Worm (Caenorhabditis elegans) whole organism, L2 larva: ENCODE results near the gene Y54G2A.40.

Experiments
- F13H6.1 ChIP-seq: sonication (generic microtip); optimal IDR thresholded peaks from 2 replicates; lab custom pipeline; 2016; ENCODE audit warnings: missing genetic modification characterization, missing compliant biosample characterization
- R02D3.7 ChIP-seq: fragments of 150-350 bp; optimal IDR thresholded peaks from 2 replicates; lab custom pipeline; 2014; ENCODE audit warnings: missing biosample characterization, missing genetic modification characterization
- Y55F3AM.14 ChIP-seq: fragments of 200-800 bp; sonication (Bioruptor generic); optimal IDR thresholded peaks from 2 replicates; lab custom pipeline; 2018; ENCODE audit warnings: mild to moderate bottlenecking, missing genetic modification characterization, missing compliant biosample characterization
- ZK546.5 ChIP-seq: sonication (generic microtip); optimal IDR thresholded peaks from 2 replicates; lab custom pipeline; 2017; ENCODE audit warnings: missing biosample characterization, missing genetic modification characterization
- ama-1 ChIP-seq: fragments of 150-350 bp; optimal IDR thresholded peaks from 2 replicates; lab custom pipeline; 2018; ENCODE audit warnings: inconsistent platforms
- ceh-16 ChIP-seq: fragments of 150-350 bp; optimal IDR thresholded peaks from 2 replicates; lab custom pipeline; 2014; ENCODE audit warnings: missing biosample characterization, missing genetic modification characterization
- ceh-82 ChIP-seq: fragments of 150-350 bp; optimal IDR thresholded peaks from 2 replicates; lab custom pipeline; 2014; ENCODE audit warnings: missing biosample characterization, missing genetic modification characterization
- crh-2 ChIP-seq: sonication (generic microtip); optimal IDR thresholded peaks from 2 replicates; lab custom pipeline; 2017; ENCODE audit warnings: missing biosample characterization, missing genetic modification characterization
- dmd-4 ChIP-seq: sonication (generic microtip); optimal IDR thresholded peaks from 2 replicates; lab custom pipeline; 2017; ENCODE audit warnings: missing biosample characterization, missing genetic modification characterization
- egl-27 ChIP-seq: sonication (generic microtip); optimal IDR thresholded peaks from 3 replicates; lab custom pipeline; 2017; ENCODE audit warnings: missing biosample characterization, missing genetic modification reagents, missing genetic modification characterization
- elt-3 ChIP-seq: sonication (generic microtip); optimal IDR thresholded peaks from 2 replicates; lab custom pipeline; 2017; ENCODE audit warnings: missing biosample characterization, missing genetic modification characterization
- fos-1 ChIP-seq: fragments of 150-350 bp; optimal IDR thresholded peaks from 2 replicates; lab custom pipeline; 2014; ENCODE audit warnings: missing biosample characterization, missing genetic modification characterization
- lin-11 ChIP-seq: fragments of 150-350 bp; sonication (generic microtip); optimal IDR thresholded peaks from 2 replicates; lab custom pipeline; 2014; ENCODE audit warnings: missing biosample characterization, missing genetic modification characterization, inconsistent platforms, mixed read lengths
- lin-13 ChIP-seq: fragments of 150-350 bp; optimal IDR thresholded peaks from 2 replicates; lab custom pipeline; 2014; ENCODE audit warnings: missing biosample characterization, missing genetic modification reagents, missing genetic modification characterization
- lin-39 ChIP-seq: fragments of 150-350 bp; optimal IDR thresholded peaks from 2 replicates; lab custom pipeline; 2014; ENCODE audit warnings: missing biosample characterization, missing genetic modification reagents, missing genetic modification characterization
- lsy-2 ChIP-seq, 2 experiments: fragments of 150-350 bp in 1 of 2; sonication (generic microtip) in 1 of 2; optimal IDR thresholded peaks; 2 replicates each; lab custom pipeline; 2014 to 2017; ENCODE audit warnings: missing biosample characterization in 2 of 2, missing genetic modification characterization in 2 of 2
- mab-5 ChIP-seq: fragments of 150-350 bp; optimal IDR thresholded peaks from 2 replicates; lab custom pipeline; 2014; ENCODE audit warnings: missing biosample characterization, missing genetic modification characterization
- mdl-1 ChIP-seq, 2 experiments: fragments of 150-350 bp in 1 of 2; sonication (generic microtip) in 1 of 2; optimal IDR thresholded peaks; 2 replicates each; lab custom pipeline; 2017; ENCODE audit warnings: missing biosample characterization in 2 of 2, missing genetic modification characterization in 2 of 2
- nhr-10 ChIP-seq: sonication (generic microtip); optimal IDR thresholded peaks from 2 replicates; lab custom pipeline; 2017; ENCODE audit warnings: missing biosample characterization, missing genetic modification characterization
- nhr-12 ChIP-seq: fragments of 150-350 bp; optimal IDR thresholded peaks from 2 replicates; lab custom pipeline; 2014; ENCODE audit warnings: missing biosample characterization, missing genetic modification characterization
- nhr-129 ChIP-seq: fragments of 150-350 bp; optimal IDR thresholded peaks from 2 replicates; lab custom pipeline; 2014; ENCODE audit warnings: missing biosample characterization, missing genetic modification characterization
- nhr-21 ChIP-seq: fragments of 150-350 bp; optimal IDR thresholded peaks from 2 replicates; lab custom pipeline; 2014; ENCODE audit warnings: missing biosample characterization, missing genetic modification characterization
- nhr-23 ChIP-seq: fragments of 150-350 bp; optimal IDR thresholded peaks from 2 replicates; lab custom pipeline; 2014; ENCODE audit warnings: missing biosample characterization, missing genetic modification reagents, missing genetic modification characterization
- nhr-25 ChIP-seq: fragments of 150-350 bp; sonication (generic microtip); optimal IDR thresholded peaks from 3 replicates; lab custom pipeline; 2014; ENCODE audit warnings: missing biosample characterization, missing genetic modification characterization
- nhr-6 ChIP-seq: fragments of 150-350 bp; optimal IDR thresholded peaks from 2 replicates; lab custom pipeline; 2014; ENCODE audit warnings: missing biosample characterization, missing genetic modification characterization
- skn-1 ChIP-seq: sonication (generic microtip); optimal IDR thresholded peaks from 2 replicates; lab custom pipeline; 2017; ENCODE audit warnings: missing biosample characterization, missing genetic modification characterization
- sma-3 ChIP-seq: sonication (generic microtip); optimal IDR thresholded peaks from 2 replicates; lab custom pipeline; 2016; ENCODE audit warnings: missing genetic modification reagents, missing genetic modification characterization, missing compliant biosample characterization
- sma-9 ChIP-seq, 2 experiments: fragments of 150-350 bp in 1 of 2; sonication (generic microtip) in 1 of 2; optimal IDR thresholded peaks; 2 replicates each; lab custom pipeline; 2014 to 2016; ENCODE audit warnings: missing genetic modification characterization in 2 of 2, mild to moderate bottlenecking in 1 of 2, missing biosample characterization in 1 of 2, missing compliant biosample characterization in 1 of 2, missing genetic modification reagents in 1 of 2, moderate library complexity in 1 of 2
- snpc-4 ChIP-seq: fragments of 150-350 bp; optimal IDR thresholded peaks from 2 replicates; lab custom pipeline; 2014; ENCODE audit warnings: missing biosample characterization, missing genetic modification characterization
- unc-39 ChIP-seq: fragments of 150-350 bp; optimal IDR thresholded peaks from 2 replicates; lab custom pipeline; 2014; ENCODE audit warnings: missing biosample characterization, missing genetic modification characterization
- unc-55 ChIP-seq: fragments of 150-350 bp; sonication (generic microtip); optimal IDR thresholded peaks from 3 replicates; lab custom pipeline; 2014; ENCODE audit warnings: missing biosample characterization, missing genetic modification reagents, missing genetic modification characterization
- unc-62 ChIP-seq: fragments of 150-350 bp; optimal IDR thresholded peaks from 2 replicates; lab custom pipeline; 2014; ENCODE audit warnings: missing biosample characterization, missing genetic modification reagents, missing genetic modification characterization
- zag-1 ChIP-seq: fragments of 150-350 bp; optimal IDR thresholded peaks from 2 replicates; lab custom pipeline; 2014; ENCODE audit warnings: missing biosample characterization, missing genetic modification characterization
- ztf-1 ChIP-seq: fragments of 200-800 bp; sonication (Bioruptor generic); conservative IDR thresholded peaks from 2 replicates; pipeline ENCODE4 v1.3.6; 2022; ENCODE audit warnings: missing genetic modification characterization, missing compliant biosample characterization
- ztf-11 ChIP-seq: sonication (generic microtip); optimal IDR thresholded peaks from 2 replicates; lab custom pipeline; 2017; ENCODE audit warnings: missing biosample characterization, missing genetic modification characterization
- ztf-4 ChIP-seq: fragments of 150-350 bp; optimal IDR thresholded peaks from 2 replicates; lab custom pipeline; 2014; ENCODE audit warnings: missing biosample characterization, missing genetic modification characterization

Y54G2A.40 gene

ce11 chrIV:2838308-2838707 is 8.0 kb upstream of the Y54G2A.40 start, which contains the start of gene Y54G2A.7:
TSS of gene Y54G2A.7 (plus strand) at chrIV:2838608.
- no peak for TF ChIP-seq dmd-4 (tag; lab: Kevin White, UChicago)
- TF ChIP-seq lin-11 (tag; lab: Kevin White, UChicago): no peak
- no peak for TF ChIP-seq crh-2 (tag; lab: Kevin White, UChicago)
- TF ChIP-seq egl-27 (tag; lab: Kevin White, UChicago): no peak
- no peak for TF ChIP-seq ztf-4 (tag; lab: Kevin White, UChicago)
- no peak for TF ChIP-seq skn-1 (tag; lab: Kevin White, UChicago)
- TF ChIP-seq snpc-4: no peak
- TF ChIP-seq nhr-25: no peak
- no peak for TF ChIP-seq nhr-10 (tag; lab: Kevin White, UChicago)
- TF ChIP-seq lin-39 (tag; lab: Kevin White, UChicago): no peak
- no peak for TF ChIP-seq R02D3.7
- TF ChIP-seq mdl-1 (tag; optimal IDR thresholded peaks at IDR 0.05; lab: Kevin White, UChicago): no peak
- no peak for TF ChIP-seq zag-1 (tag; lab: Kevin White, UChicago)
- no peak for TF ChIP-seq mab-5 (tag; lab: Kevin White, UChicago)
- no peak for TF ChIP-seq ama-1 (lab: Kevin White, UChicago)
- TF ChIP-seq nhr-21 (tag; lab: Kevin White, UChicago): no peak
- no peak for TF ChIP-seq F13H6.1 (tag; lab: Kevin White, UChicago)
- no peak for TF ChIP-seq ZK546.5 (tag; lab: Kevin White, UChicago)
- no peak for TF ChIP-seq ceh-82 (tag; lab: Kevin White, UChicago)
- TF ChIP-seq elt-3 (tag; lab: Kevin White, UChicago): no peak
- TF ChIP-seq, all 48 proteins: peak for 0

ce11 chrIV:2841260-2841659 is 5.0 kb upstream of the Y54G2A.40 start, which contains the start of gene clec-83:
TSS of gene clec-83 (minus strand) at chrIV:2841472.
- TF ChIP-seq lin-13 (GFP tag; lab: Kevin White, UChicago): no peak
- no peak for TF ChIP-seq zag-1 (tag; lab: Kevin White, UChicago)
- no peak for TF ChIP-seq nhr-6
- TF ChIP-seq fos-1: peak; percentile 39

ce11 chrIV:2842162-2842561 is 4.1 kb upstream of the Y54G2A.40 start, which contains the start of gene clec-84:
TSS of gene clec-84 (plus strand) at chrIV:2842462.
- TF ChIP-seq Y55F3AM.14 (GFP tag; lab: Kevin White, UChicago) (no peak), ztf-11 (tag; lab: Kevin White, UChicago) (no peak), zag-1 (tag; lab: Kevin White, UChicago) (no peak), ztf-4 (tag; lab: Kevin White, UChicago) (no peak), nhr-23 (tag; lab: Kevin White, UChicago) (no peak), ama-1 (lab: Kevin White, UChicago) (no peak), ceh-16 (no peak), unc-55 (GFP tag; lab: Kevin White, UChicago) (no peak), sma-3 (no peak), mab-5 (tag; lab: Kevin White, UChicago) (no peak), lin-11 (tag; lab: Kevin White, UChicago) (no peak)

ce11 chrIV:2843882-2844281 is 2.4 kb upstream of the Y54G2A.40 start, which contains the start of gene Y54G2A.15:
TSS of gene Y54G2A.15 (minus strand) at chrIV:2843982.
- TF ChIP-seq ZK546.5 (tag; lab: Kevin White, UChicago) (no peak), nhr-12 (tag; lab: Kevin White, UChicago) (no peak), fos-1 (no peak), nhr-23 (tag; lab: Kevin White, UChicago) (no peak), nhr-10 (tag; lab: Kevin White, UChicago) (no peak), lin-13 (GFP tag; lab: Kevin White, UChicago) (no peak), skn-1 (tag; lab: Kevin White, UChicago) (no peak), unc-39 (tag; lab: Kevin White, UChicago) (no peak), nhr-129 (tag; lab: Kevin White, UChicago) (no peak), ama-1 (lab: Kevin White, UChicago) (no peak), elt-3 (tag; lab: Kevin White, UChicago) (no peak)
- TF ChIP-seq, all 48 proteins: peak for 0

- TF ChIP-seq sma-9 (GFP tag; optimal IDR thresholded peaks at IDR 0.05; lab: Kevin White, UChicago): no peak
- no peak for TF ChIP-seq sma-9 (tag; optimal IDR thresholded peaks at IDR 0.05; lab: Kevin White, UChicago)
- TF ChIP-seq nhr-25: no peak
- TF ChIP-seq ceh-82 (tag; lab: Kevin White, UChicago): no peak
- TF ChIP-seq ztf-11 (tag; lab: Kevin White, UChicago): no peak
- no peak for TF ChIP-seq nhr-21 (tag; lab: Kevin White, UChicago)
- TF ChIP-seq ceh-16: no peak
- TF ChIP-seq nhr-10 (tag; lab: Kevin White, UChicago): no peak
- no peak for TF ChIP-seq lsy-2 (tag; optimal IDR thresholded peaks at IDR 0.05; lab: Kevin White, UChicago)
- TF ChIP-seq snpc-4: no peak
- TF ChIP-seq unc-62: no peak
- TF ChIP-seq ama-1 (lab: Kevin White, UChicago): no peak
- no peak for TF ChIP-seq lin-39 (tag; lab: Kevin White, UChicago)
- no peak for TF ChIP-seq ztf-1
- TF ChIP-seq sma-3: no peak
- TF ChIP-seq zag-1 (tag; lab: Kevin White, UChicago): no peak
- no peak for TF ChIP-seq nhr-12 (tag; lab: Kevin White, UChicago)
- no peak for TF ChIP-seq crh-2 (tag; lab: Kevin White, UChicago)
These were observed 3.0 kb downstream of the Y54G2A.40 start for ce11 chrIV:2849269-2849668.
